Worm (Caenorhabditis elegans) whole organism, midembryonic: ENCODE measurements around the gene H19J13.2.

Experiments used
- cog-1 ChIP-seq: sonication (generic microtip); optimal IDR thresholded peaks from 2 replicates; lab custom pipeline; 2016; ENCODE audit warnings: missing genetic modification characterization, missing compliant biosample characterization
- flt-1 ChIP-seq: fragments of 200-800 bp; sonication (Bioruptor generic); IDR thresholded peaks from 2 replicates; pipeline ENCODE4 v1.3.6; 2022; ENCODE audit warnings: missing genetic modification characterization, missing compliant biosample characterization

DNA sequence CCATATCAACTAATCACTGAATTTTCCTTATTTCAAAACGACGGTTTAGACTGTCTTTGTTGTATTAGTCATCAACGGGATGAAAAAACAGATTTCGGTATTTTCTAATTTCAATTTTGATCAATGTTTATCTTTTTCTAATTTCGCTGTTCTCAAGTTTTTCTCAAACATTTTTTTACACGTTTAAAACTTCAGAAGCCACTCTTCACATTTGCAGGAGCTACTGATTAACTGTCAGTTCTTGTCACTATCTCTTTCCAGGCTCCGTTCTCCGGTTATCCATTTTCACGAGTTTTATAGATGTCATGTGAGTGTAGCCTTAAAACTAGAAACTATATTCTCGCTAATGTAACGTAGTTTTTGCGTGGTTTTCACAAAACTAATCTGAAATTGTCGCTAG, 16.8 kb upstream of the H19J13.2 start, which contains the start of gene C04B4.4:
- TF ChIP-seq flt-1 (no peak), cog-1 (tag; lab: Kevin White, UChicago) (no peak)
